Fruit fly (Drosophila melanogaster) whole organism, prepupa: Measurements from ENCODE around the gene CG43675.

Source experiments
- acj6 ChIP-seq: fragments of 200-800 bp; sonication (Bioruptor generic); optimal IDR thresholded peaks from 3 replicates; lab custom pipeline; 2016; ENCODE audit warnings: missing biosample characterization, missing genetic modification characterization
- esn ChIP-seq: fragments of 200-800 bp; sonication (Bioruptor generic); optimal IDR thresholded peaks from 2 replicates; lab custom pipeline; 2016; ENCODE audit warnings: missing biosample characterization, mild to moderate bottlenecking, missing genetic modification characterization, moderate library complexity

DNA sequence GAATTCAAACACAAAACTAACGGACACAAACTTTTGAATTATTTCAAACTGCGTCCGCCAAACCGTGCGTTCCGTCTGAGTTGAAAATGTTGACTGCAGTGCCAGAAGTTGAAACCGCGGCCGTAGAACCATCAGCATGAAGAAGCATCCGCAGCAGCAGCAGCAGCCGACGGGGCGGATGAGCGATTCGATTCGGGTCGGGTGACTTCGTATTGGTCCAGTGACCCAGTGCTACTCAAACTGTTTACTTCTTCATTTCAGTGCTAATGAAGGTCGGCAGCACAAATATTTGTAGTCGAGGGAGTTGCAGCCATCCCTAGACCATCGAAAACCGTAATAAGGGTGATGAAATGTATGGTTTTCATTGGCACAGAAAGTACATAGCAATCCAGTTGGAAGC lies 26.9 kb upstream of the CG43675 start, which contains the start of gene CG8861:
- TF ChIP-seq acj6 (GFP tag; lab: Kevin White, UChicago): no peak
- no peak for TF ChIP-seq esn (GFP tag; lab: Kevin White, UChicago)
